Fruit fly (Drosophila melanogaster) whole organism, embryonic: ENCODE results near the gene ecd.
A peak's percentile ranks its signal among the peaks of the same experiment; 100 is the strongest.

Source experiments
- Atf-2 ChIP-seq: fragments of 200-800 bp; sonication (Bioruptor generic); optimal IDR thresholded peaks from 2 replicates; lab custom pipeline; 2016; ENCODE audit warnings: missing biosample characterization, missing genetic modification characterization
- B-H1 ChIP-seq: fragments of 200-800 bp; sonication (Bioruptor generic); IDR thresholded peaks from 3 replicates; pipeline ENCODE4 v1.3.6; 2022; ENCODE audit warnings: missing biosample characterization, missing genetic modification characterization
- CG1024 ChIP-seq: fragments of 200-800 bp; sonication (Bioruptor generic); IDR thresholded peaks from 2 replicates; pipeline ENCODE4 v1.3.6; 2022; ENCODE audit warnings: missing biosample characterization, missing genetic modification characterization
- CG10979 ChIP-seq: fragments of 200-800 bp; sonication (Bioruptor generic); optimal IDR thresholded peaks from 2 replicates; lab custom pipeline; 2018; ENCODE audit warnings: missing biosample characterization, mild to moderate bottlenecking, missing genetic modification characterization, moderate library complexity
- CG12219 ChIP-seq: fragments of 200-800 bp; sonication (Bioruptor generic); optimal IDR thresholded peaks from 3 replicates; lab custom pipeline; 2018; ENCODE audit warnings: missing biosample characterization, mild to moderate bottlenecking, missing genetic modification characterization
- CG12391 ChIP-seq: fragments of 200-800 bp; sonication (Bioruptor generic); optimal IDR thresholded peaks from 3 replicates; lab custom pipeline; 2018; ENCODE audit warnings: missing biosample characterization, mild to moderate bottlenecking, missing genetic modification characterization, moderate library complexity
- CG14050 ChIP-seq: fragments of 200-800 bp; sonication (Bioruptor generic); IDR thresholded peaks from 3 replicates; pipeline ENCODE4 v1.3.6; 2022; ENCODE audit warnings: missing biosample characterization, missing genetic modification characterization
- CG17568 ChIP-seq: fragments of 200-800 bp; sonication (Bioruptor generic); optimal IDR thresholded peaks from 2 replicates; lab custom pipeline; 2018; ENCODE audit warnings: missing biosample characterization, mild to moderate bottlenecking, missing genetic modification characterization, moderate library complexity
- CG17612 ChIP-seq: fragments of 200-800 bp; sonication (Bioruptor generic); IDR thresholded peaks from 2 replicates; pipeline ENCODE4 v1.3.6; 2022; ENCODE audit warnings: missing biosample characterization, missing genetic modification characterization
- CG17912 ChIP-seq: fragments of 200-800 bp; sonication (Bioruptor generic); optimal IDR thresholded peaks from 2 replicates; lab custom pipeline; 2018; ENCODE audit warnings: missing biosample characterization, mild to moderate bottlenecking, missing genetic modification characterization
- CG2129 ChIP-seq: fragments of 200-800 bp; sonication (Bioruptor generic); IDR thresholded peaks from 2 replicates; pipeline ENCODE4 v1.3.6; 2022; ENCODE audit warnings: missing biosample characterization, missing genetic modification characterization; ENCODE audit not compliant: partially characterized antibody
- CG2875 ChIP-seq: fragments of 200-800 bp; sonication (Bioruptor generic); optimal IDR thresholded peaks from 2 replicates; lab custom pipeline; 2017; ENCODE audit warnings: missing biosample characterization, mild to moderate bottlenecking, missing genetic modification characterization, missing genetic modification reagents
- CG2889 ChIP-seq: fragments of 200-800 bp; sonication (Bioruptor generic); IDR thresholded peaks from 3 replicates; pipeline ENCODE4 v1.3.6; 2022; ENCODE audit warnings: missing biosample characterization, missing genetic modification characterization
- CG6272 ChIP-seq: fragments of 200-800 bp; sonication (Bioruptor generic); IDR thresholded peaks from 2 replicates; pipeline ENCODE4 v1.3.6; 2022; ENCODE audit warnings: missing biosample characterization, missing genetic modification characterization
- CG6654 ChIP-seq: fragments of 200-800 bp; sonication (Bioruptor generic); optimal IDR thresholded peaks from 2 replicates; lab custom pipeline; 2017; ENCODE audit warnings: missing biosample characterization, mild to moderate bottlenecking, missing genetic modification characterization
- CG8924 ChIP-seq: fragments of 200-800 bp; optimal IDR thresholded peaks from 3 replicates; lab custom pipeline; 2019; ENCODE audit warnings: missing biosample characterization, mild to moderate bottlenecking, missing genetic modification characterization, moderate library complexity
- CoRest ChIP-seq: fragments of 200-800 bp; sonication (Bioruptor generic); optimal IDR thresholded peaks from 3 replicates; lab custom pipeline; 2018; ENCODE audit warnings: missing biosample characterization, mild to moderate bottlenecking, missing genetic modification characterization, moderate library complexity
- Deaf1 ChIP-seq: fragments of 200-800 bp; optimal IDR thresholded peaks from 3 replicates; lab custom pipeline; 2019; ENCODE audit warnings: missing biosample characterization, mild to moderate bottlenecking, missing genetic modification characterization, moderate library complexity
- Doc2 ChIP-seq: fragments of 200-800 bp; sonication (Bioruptor generic); IDR thresholded peaks from 2 replicates; pipeline ENCODE4 v1.3.6; 2022; ENCODE audit warnings: missing biosample characterization, missing genetic modification characterization
- ERR ChIP-seq: fragments of 200-800 bp; sonication (Bioruptor generic); optimal IDR thresholded peaks from 2 replicates; lab custom pipeline; 2016; ENCODE audit warnings: missing biosample characterization, missing genetic modification characterization
- Hmr ChIP-seq: fragments of 200-800 bp; sonication (Bioruptor generic); optimal IDR thresholded peaks from 3 replicates; lab custom pipeline; 2017; ENCODE audit warnings: mild to moderate bottlenecking, missing biosample characterization, missing genetic modification reagents, missing genetic modification characterization
- Hsf ChIP-seq: fragments of 200-800 bp; sonication (Bioruptor generic); optimal IDR thresholded peaks from 3 replicates; lab custom pipeline; 2016; ENCODE audit warnings: missing biosample characterization, missing genetic modification characterization
- Mad ChIP-seq: fragments of 200-800 bp; sonication (Bioruptor generic); optimal IDR thresholded peaks from 2 replicates; lab custom pipeline; 2016; ENCODE audit warnings: missing biosample characterization, missing genetic modification characterization
- Mrtf ChIP-seq: fragments of 200-800 bp; sonication (Bioruptor generic); IDR thresholded peaks from 3 replicates; pipeline ENCODE4 v1.3.6; 2022; ENCODE audit warnings: missing biosample characterization, missing genetic modification characterization
- Nf-YB ChIP-seq: fragments of 200-800 bp; sonication (Bioruptor generic); optimal IDR thresholded peaks from 3 replicates; lab custom pipeline; 2019; ENCODE audit warnings: missing biosample characterization, mild to moderate bottlenecking, missing genetic modification characterization, moderate library complexity
- Vsx1 ChIP-seq: fragments of 200-800 bp; sonication (Bioruptor generic); optimal IDR thresholded peaks from 2 replicates; lab custom pipeline; 2017; ENCODE audit warnings: missing biosample characterization, mild to moderate bottlenecking, missing genetic modification characterization, missing genetic modification reagents
- ac ChIP-seq: fragments of 200-800 bp; sonication (Bioruptor generic); optimal IDR thresholded peaks from 3 replicates; lab custom pipeline; 2017; ENCODE audit warnings: missing biosample characterization, mild to moderate bottlenecking, missing genetic modification characterization
- al ChIP-seq: fragments of 200-800 bp; sonication (Bioruptor generic); IDR thresholded peaks from 2 replicates; pipeline ENCODE4 v1.3.6; 2022; ENCODE audit warnings: missing biosample characterization, missing genetic modification characterization
- bbx ChIP-seq: fragments of 200-800 bp; sonication (Bioruptor generic); IDR thresholded peaks from 2 replicates; pipeline ENCODE4 v1.3.6; 2022; ENCODE audit warnings: missing biosample characterization, missing genetic modification characterization; ENCODE audit not compliant: partially characterized antibody
- bowl ChIP-seq: fragments of 200-800 bp; sonication (Bioruptor generic); IDR thresholded peaks from 2 replicates; pipeline ENCODE4 v1.3.6; 2022; ENCODE audit warnings: missing biosample characterization, missing genetic modification characterization
- ci ChIP-seq: fragments of 200-800 bp; sonication (Bioruptor generic); IDR thresholded peaks from 3 replicates; pipeline ENCODE4 v1.3.6; 2022; ENCODE audit warnings: missing biosample characterization, missing genetic modification characterization
- dan ChIP-seq: fragments of 200-800 bp; sonication (Bioruptor generic); IDR thresholded peaks from 2 replicates; pipeline ENCODE4 v1.3.6; 2022; ENCODE audit warnings: missing biosample characterization, missing genetic modification characterization
- fd3F ChIP-seq: fragments of 200-800 bp; sonication (Bioruptor generic); optimal IDR thresholded peaks from 2 replicates; lab custom pipeline; 2018; ENCODE audit warnings: missing biosample characterization, mild to moderate bottlenecking, missing genetic modification characterization, moderate library complexity
- fd96Cb ChIP-seq: fragments of 200-800 bp; sonication (Bioruptor generic); optimal IDR thresholded peaks from 2 replicates; lab custom pipeline; 2018; ENCODE audit warnings: missing biosample characterization, mild to moderate bottlenecking, missing genetic modification characterization, moderate library complexity
- ftz-f1 ChIP-seq: fragments of 200-800 bp; sonication (Bioruptor generic); optimal IDR thresholded peaks from 2 replicates; lab custom pipeline; 2016; ENCODE audit warnings: missing biosample characterization, missing genetic modification characterization
- gem ChIP-seq: fragments of 200-800 bp; sonication (Bioruptor generic); optimal IDR thresholded peaks from 2 replicates; lab custom pipeline; 2019; ENCODE audit warnings: missing biosample characterization, mild to moderate bottlenecking, missing genetic modification characterization, moderate library complexity
- gro ChIP-seq: fragments of 200-800 bp; sonication (Bioruptor generic); optimal IDR thresholded peaks from 2 replicates; lab custom pipeline; 2016; ENCODE audit warnings: missing biosample characterization, missing genetic modification characterization
- ham ChIP-seq: fragments of 200-800 bp; sonication (Bioruptor generic); IDR thresholded peaks from 2 replicates; pipeline ENCODE4 v1.3.6; 2022; ENCODE audit warnings: missing biosample characterization, missing genetic modification characterization
- her ChIP-seq: fragments of 200-800 bp; sonication (Bioruptor generic); optimal IDR thresholded peaks from 2 replicates; lab custom pipeline; 2016; ENCODE audit warnings: missing biosample characterization, missing genetic modification characterization
- maf-S ChIP-seq: fragments of 200-800 bp; sonication (Bioruptor generic); optimal IDR thresholded peaks from 2 replicates; lab custom pipeline; 2016; ENCODE audit warnings: missing biosample characterization, missing genetic modification characterization
- mam ChIP-seq: fragments of 200-800 bp; sonication (Bioruptor generic); optimal IDR thresholded peaks from 3 replicates; lab custom pipeline; 2016; ENCODE audit warnings: missing biosample characterization, missing genetic modification characterization
- nom ChIP-seq: fragments of 200-800 bp; sonication (Bioruptor generic); optimal IDR thresholded peaks from 2 replicates; lab custom pipeline; 2017; ENCODE audit warnings: missing biosample characterization, missing genetic modification characterization, mild to moderate bottlenecking, moderate library complexity, missing genetic modification reagents
- prd ChIP-seq, 3 experiments: fragments of >200 bp in 2 of 3; fragments of 200-800 bp in 1 of 3; sonication (Bioruptor generic) in 1 of 3; optimal IDR thresholded peaks in 2 of 3; IDR thresholded peaks in 1 of 3; 2 replicates in 2 of 3; 3 replicates in 1 of 3; pipeline versions ENCODE4 v1.3.6 to Lab custom; 2017 to 2022; ENCODE audit warnings: missing biosample characterization in 1 of 3, missing genetic modification characterization in 1 of 3
- rib ChIP-seq: fragments of 200-800 bp; sonication (Bioruptor generic); IDR thresholded peaks from 2 replicates; pipeline ENCODE4 v1.3.6; 2022; ENCODE audit warnings: missing biosample characterization, missing genetic modification characterization
- schlank ChIP-seq: fragments of 200-800 bp; sonication (Bioruptor generic); optimal IDR thresholded peaks from 2 replicates; lab custom pipeline; 2018; ENCODE audit warnings: missing biosample characterization, mild to moderate bottlenecking, missing genetic modification characterization
- stc ChIP-seq: fragments of 200-800 bp; sonication (Bioruptor generic); IDR thresholded peaks from 2 replicates; pipeline ENCODE4 v1.3.6; 2022; ENCODE audit warnings: missing biosample characterization, missing genetic modification characterization
- tx ChIP-seq: fragments of 200-800 bp; sonication (Bioruptor generic); optimal IDR thresholded peaks from 2 replicates; lab custom pipeline; 2016; ENCODE audit warnings: missing biosample characterization, missing genetic modification characterization
- vnd ChIP-seq: fragments of 200-800 bp; sonication (Bioruptor generic); IDR thresholded peaks from 3 replicates; pipeline ENCODE4 v1.3.6; 2022; ENCODE audit warnings: missing biosample characterization, missing genetic modification characterization; ENCODE audit not compliant: partially characterized antibody
- zen2 ChIP-seq: fragments of 200-800 bp; sonication (Bioruptor generic); IDR thresholded peaks from 3 replicates; pipeline ENCODE4 v1.3.6; 2022; ENCODE audit warnings: missing biosample characterization, missing genetic modification characterization; ENCODE audit not compliant: partially characterized antibody

The ecd gene

DNA sequence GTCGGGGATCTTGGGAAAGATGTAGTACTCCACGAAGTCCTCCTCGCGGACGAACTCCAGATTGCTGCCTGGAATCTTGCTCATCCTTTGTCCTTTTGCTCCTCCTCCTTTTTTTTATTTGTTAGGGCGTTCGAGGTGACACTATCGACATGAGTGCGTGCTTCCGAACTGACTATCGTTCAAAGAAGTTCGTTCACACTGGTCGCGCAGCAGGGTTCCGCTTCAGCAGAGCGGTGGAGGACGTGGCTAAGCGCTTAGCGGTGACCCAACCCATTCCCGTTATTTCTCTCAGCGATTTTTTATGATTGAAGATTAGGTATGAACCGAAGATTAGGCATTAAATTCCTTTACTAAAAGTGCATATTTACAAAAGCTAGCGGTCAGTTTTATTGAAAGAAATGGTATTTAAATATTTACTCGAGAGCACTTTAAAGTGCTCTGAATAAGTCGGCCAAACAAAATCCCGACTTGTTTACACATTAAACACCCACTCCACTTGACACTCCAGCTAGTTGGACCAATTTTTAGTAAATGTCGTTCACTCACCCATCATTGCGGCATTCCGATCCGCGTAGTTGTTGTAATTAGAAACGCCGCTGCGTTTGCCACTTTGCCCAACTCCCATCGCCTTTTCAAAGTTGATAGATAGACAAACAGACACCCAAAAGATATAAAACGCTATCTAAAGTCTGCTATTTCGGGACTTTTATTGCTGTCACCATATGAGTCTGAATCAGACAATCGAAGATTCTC, at the start of gene ecd, which contains the start of gene CG13806:
ecd (minus strand) TSS at position 166 of the 753 bp plus-strand sequence.
CG13806 (plus strand) TSS at position 703 of the 753 bp plus-strand sequence.
- TF ChIP-seq Deaf1 (tag; lab: Kevin White, UChicago) (no peak), CG17912 (GFP tag; lab: Kevin White, UChicago) (no peak), ac (GFP tag; lab: Kevin White, UChicago) (no peak), Atf-2 (GFP tag; lab: Kevin White, UChicago) (peak; percentile 45), bbx (GFP tag; lab: Robert Waterston, UW) (peak; percentile 93), Mrtf (no peak), B-H1 (GFP tag; lab: Robert Waterston, UW) (peak; percentile 23; the same call in 1 of the 3 replicates), CG17568 (GFP tag; lab: Kevin White, UChicago) (no peak), ERR (GFP tag; lab: Kevin White, UChicago) (peak; percentile 25), Vsx1 (no peak), CG14050 (GFP tag; lab: Robert Waterston, UW) (no peak), CG6654 (no peak), CG10979 (tag; lab: Kevin White, UChicago) (peak; percentile 2), vnd (GFP tag; lab: Robert Waterston, UW) (peak; percentile 87), mam (GFP tag; lab: Kevin White, UChicago) (peak; percentile 66), ham (GFP tag; lab: Robert Waterston, UW) (no peak), CG2875 (GFP tag; lab: Kevin White, UChicago) (no peak), fd96Cb (tag; lab: Kevin White, UChicago) (no peak), CG12391 (tag; lab: Kevin White, UChicago) (peak; percentile 35), CG12219 (GFP tag; lab: Kevin White, UChicago) (no peak), bowl (no peak), CG6272 (GFP tag; lab: Robert Waterston, UW) (peak; percentile 23; the same call in 1 of the 2 replicates), maf-S (GFP tag; lab: Kevin White, UChicago) (peak; percentile 53), nom (GFP tag; lab: Kevin White, UChicago) (no peak), Mad (GFP tag; lab: Kevin White, UChicago) (peak; percentile 21), CoRest (tag; lab: Kevin White, UChicago) (peak; percentile 69), al (GFP tag; lab: Robert Waterston, UW) (peak; percentile 29; the same call in 1 of the 2 replicates), prd (optimal IDR thresholded peaks at IDR 0.05; lab: Kevin White, UChicago) (no peak), prd (GFP tag; IDR thresholded peaks at IDR 0.05; lab: Robert Waterston, UW) (peak; percentile 39; the same call in 1 of the 3 replicates), Hsf (peak; percentile 49), schlank (tag; lab: Kevin White, UChicago) (no peak), CG8924 (tag; lab: Kevin White, UChicago) (no peak), CG1024 (GFP tag; lab: Robert Waterston, UW) (no peak), gro (no peak), stc (GFP tag; lab: Robert Waterston, UW) (no peak), ftz-f1 (peak; percentile 40), her (GFP tag; lab: Kevin White, UChicago) (peak; percentile 63), fd3F (no peak), CG2129 (GFP tag; lab: Robert Waterston, UW) (peak; percentile 76), dan (GFP tag; lab: Robert Waterston, UW) (no peak), zen2 (peak; percentile 87), CG17612 (no peak), gem (tag; lab: Kevin White, UChicago) (no peak), rib (GFP tag; lab: Robert Waterston, UW) (no peak), Hmr (peak; percentile 73), ci (GFP tag; lab: Robert Waterston, UW) (peak; percentile 47; the same call in 1 of the 3 replicates), tx (GFP tag; lab: Kevin White, UChicago) (peak; percentile 26), CG2889 (GFP tag; lab: Robert Waterston, UW) (no peak), Nf-YB (GFP tag; lab: Kevin White, UChicago) (no peak), Doc2 (GFP tag; lab: Robert Waterston, UW) (no peak)
